Fruit fly (Drosophila melanogaster) whole organism, prepupa: ENCODE data around the gene mRpL39.

Experiments used
- CG10631 ChIP-seq: fragments of 200-800 bp; sonication (Bioruptor generic); optimal IDR thresholded peaks from 2 replicates; lab custom pipeline; 2016; ENCODE audit warnings: missing biosample characterization, missing genetic modification characterization
- CG10669 ChIP-seq: fragments of 200-800 bp; sonication (Bioruptor generic); optimal IDR thresholded peaks from 3 replicates; lab custom pipeline; 2018; ENCODE audit warnings: missing biosample characterization, mild to moderate bottlenecking, missing genetic modification characterization, moderate library complexity
- CG11294 ChIP-seq: fragments of 200-800 bp; sonication (Bioruptor generic); IDR thresholded peaks from 2 replicates; pipeline ENCODE4 v1.3.6; 2022; ENCODE audit warnings: missing biosample characterization, missing genetic modification characterization
- CG11902 ChIP-seq: fragments of 200-800 bp; sonication (Bioruptor generic); optimal IDR thresholded peaks from 3 replicates; lab custom pipeline; 2016; ENCODE audit warnings: missing biosample characterization, missing genetic modification characterization
- CG1621 ChIP-seq: fragments of 200-800 bp; sonication (Bioruptor generic); optimal IDR thresholded peaks from 3 replicates; lab custom pipeline; 2018; ENCODE audit warnings: missing biosample characterization, mild to moderate bottlenecking, missing genetic modification characterization
- CG16779 ChIP-seq: fragments of 200-800 bp; sonication (Bioruptor generic); optimal IDR thresholded peaks from 3 replicates; lab custom pipeline; 2017; ENCODE audit warnings: missing biosample characterization, mild to moderate bottlenecking, missing genetic modification characterization
- CG31627 ChIP-seq: fragments of 200-800 bp; sonication (Bioruptor generic); optimal IDR thresholded peaks from 3 replicates; lab custom pipeline; 2016; ENCODE audit warnings: missing biosample characterization, missing genetic modification characterization
- CG34406 ChIP-seq: fragments of 200-800 bp; sonication (Bioruptor generic); optimal IDR thresholded peaks from 3 replicates; lab custom pipeline; 2016; ENCODE audit warnings: missing biosample characterization, missing genetic modification characterization
- CG4318 ChIP-seq: fragments of 200-800 bp; sonication (Bioruptor generic); optimal IDR thresholded peaks from 3 replicates; lab custom pipeline; 2017; ENCODE audit warnings: missing biosample characterization, mild to moderate bottlenecking, missing genetic modification characterization
- CG6163 ChIP-seq: fragments of 200-800 bp; sonication (Bioruptor generic); IDR thresholded peaks from 3 replicates; pipeline ENCODE4 v1.3.6; 2022; ENCODE audit warnings: missing biosample characterization, missing genetic modification characterization
- CG6854 ChIP-seq: fragments of 200-800 bp; sonication (Bioruptor generic); optimal IDR thresholded peaks from 2 replicates; lab custom pipeline; 2017; ENCODE audit warnings: missing biosample characterization, mild to moderate bottlenecking, missing genetic modification characterization
- CG8632 ChIP-seq: fragments of 200-800 bp; sonication (Bioruptor generic); optimal IDR thresholded peaks from 3 replicates; lab custom pipeline; 2016; ENCODE audit warnings: missing biosample characterization, missing genetic modification characterization
- CG9139 ChIP-seq: fragments of 200-800 bp; sonication (Bioruptor generic); optimal IDR thresholded peaks from 3 replicates; lab custom pipeline; 2017; ENCODE audit warnings: missing biosample characterization, mild to moderate bottlenecking, missing genetic modification characterization
- Eip78C ChIP-seq: fragments of 200-800 bp; sonication (Bioruptor generic); peaks from one replicate; lab custom pipeline; 2016; ENCODE audit warnings: missing biosample characterization, missing genetic modification characterization
- Gug ChIP-seq: fragments of 200-800 bp; sonication (Bioruptor generic); IDR thresholded peaks from 2 replicates; pipeline ENCODE4 v1.3.6; 2022; ENCODE audit warnings: missing biosample characterization, missing genetic modification characterization
- Hr38 ChIP-seq: sonication (Bioruptor generic); optimal IDR thresholded peaks from 2 replicates; lab custom pipeline; 2016; ENCODE audit warnings: missing biosample characterization, missing genetic modification characterization
- Hr39 ChIP-seq: fragments of 200-800 bp; sonication (Bioruptor generic); optimal IDR thresholded peaks from 2 replicates; lab custom pipeline; 2016; ENCODE audit warnings: missing biosample characterization, missing genetic modification characterization
- Hr4 ChIP-seq: fragments of 200-800 bp; sonication (Bioruptor generic); optimal IDR thresholded peaks from 3 replicates; lab custom pipeline; 2016; ENCODE audit warnings: missing biosample characterization, missing genetic modification characterization
- Lpt ChIP-seq: fragments of 200-800 bp; sonication (Bioruptor generic); optimal IDR thresholded peaks from 3 replicates; lab custom pipeline; 2016; ENCODE audit warnings: missing biosample characterization, missing genetic modification characterization
- Met ChIP-seq: fragments of 200-800 bp; sonication (Bioruptor generic); optimal IDR thresholded peaks from 3 replicates; lab custom pipeline; 2016; ENCODE audit warnings: missing biosample characterization, missing genetic modification characterization
- Sox102F ChIP-seq: fragments of 200-800 bp; sonication (Bioruptor generic); optimal IDR thresholded peaks from 2 replicates; lab custom pipeline; 2016; ENCODE audit warnings: missing biosample characterization, mild to moderate bottlenecking, missing genetic modification characterization
- Sox15 ChIP-seq: fragments of 200-800 bp; sonication (Bioruptor generic); optimal IDR thresholded peaks from 3 replicates; lab custom pipeline; 2016; ENCODE audit warnings: missing biosample characterization, missing genetic modification characterization
- achi ChIP-seq: fragments of 200-800 bp; sonication (Bioruptor generic); optimal IDR thresholded peaks from 3 replicates; lab custom pipeline; 2016; ENCODE audit warnings: missing biosample characterization, missing genetic modification characterization
- acj6 ChIP-seq: fragments of 200-800 bp; sonication (Bioruptor generic); optimal IDR thresholded peaks from 3 replicates; lab custom pipeline; 2016; ENCODE audit warnings: missing biosample characterization, missing genetic modification characterization
- dac ChIP-seq: fragments of 200-800 bp; sonication (Bioruptor generic); optimal IDR thresholded peaks from 2 replicates; lab custom pipeline; 2017; ENCODE audit warnings: missing biosample characterization, mild to moderate bottlenecking, missing genetic modification characterization
- dsx ChIP-seq: fragments of 200-800 bp; optimal IDR thresholded peaks from 3 replicates; lab custom pipeline; 2019; ENCODE audit warnings: missing biosample characterization, mild to moderate bottlenecking, missing genetic modification characterization, moderate library complexity; ENCODE audit not compliant: poor library complexity, severe bottlenecking
- eg ChIP-seq: fragments of 200-800 bp; sonication (Bioruptor generic); IDR thresholded peaks from 3 replicates; pipeline ENCODE4 v1.3.6; 2022; ENCODE audit warnings: missing biosample characterization, missing genetic modification characterization
- esn ChIP-seq: fragments of 200-800 bp; sonication (Bioruptor generic); optimal IDR thresholded peaks from 2 replicates; lab custom pipeline; 2016; ENCODE audit warnings: missing biosample characterization, mild to moderate bottlenecking, missing genetic modification characterization, moderate library complexity
- fd85E ChIP-seq: fragments of 200-800 bp; sonication (Bioruptor generic); optimal IDR thresholded peaks from 3 replicates; lab custom pipeline; 2016; ENCODE audit warnings: missing biosample characterization, missing genetic modification characterization
- fkh ChIP-seq: fragments of 200-800 bp; sonication (Bioruptor generic); optimal IDR thresholded peaks from 3 replicates; lab custom pipeline; 2017; ENCODE audit warnings: missing biosample characterization, mild to moderate bottlenecking, missing genetic modification characterization, moderate library complexity
- pdm3 ChIP-seq: fragments of 200-800 bp; sonication (Bioruptor generic); optimal IDR thresholded peaks from 3 replicates; lab custom pipeline; 2016; ENCODE audit warnings: missing biosample characterization, missing genetic modification characterization
- salr ChIP-seq, 2 experiments: fragments of 200-800 bp; sonication (Bioruptor generic); optimal IDR thresholded peaks; 3 replicates each; lab custom pipeline; 2016 to 2018; ENCODE audit warnings: missing biosample characterization in 2 of 2, missing genetic modification characterization in 2 of 2, mild to moderate bottlenecking in 1 of 2
- ss ChIP-seq, 2 experiments: fragments of 200-800 bp; sonication (Bioruptor generic); optimal IDR thresholded peaks; 2 replicates in 1 of 2; 3 replicates in 1 of 2; lab custom pipeline; 2017 to 2018; ENCODE audit warnings: mild to moderate bottlenecking in 2 of 2, missing biosample characterization in 2 of 2, missing genetic modification characterization in 2 of 2, moderate library complexity in 1 of 2
- svp ChIP-seq: fragments of 200-800 bp; sonication (Bioruptor generic); peaks from one replicate; lab custom pipeline; 2016; ENCODE audit warnings: missing biosample characterization, missing genetic modification characterization
- topi ChIP-seq: fragments of 200-800 bp; sonication (Bioruptor generic); optimal IDR thresholded peaks from 3 replicates; lab custom pipeline; 2016; ENCODE audit warnings: missing biosample characterization, missing genetic modification characterization

mRpL39 gene

dm6 chr3L:14977536-14978495, 21.6 kb downstream of the mRpL39 start (continued):
- peak; percentile 53 for TF ChIP-seq CG10631 (GFP tag; lab: Kevin White, UChicago)
- peak; percentile 37 for TF ChIP-seq pdm3 (GFP tag; lab: Kevin White, UChicago)
- TF ChIP-seq salr (GFP tag; optimal IDR thresholded peaks at IDR 0.05; lab: Kevin White, UChicago): peak; percentile 20 to 82
- no peak for TF ChIP-seq Lpt (GFP tag; lab: Kevin White, UChicago)
- TF ChIP-seq eg (GFP tag; lab: Robert Waterston, UW): no peak; the same call in 2 of the 3 replicates
- peak; percentile 58 for TF ChIP-seq CG1621 (tag; lab: Kevin White, UChicago)
- peak; percentile 46 for TF ChIP-seq achi (GFP tag; lab: Kevin White, UChicago)
- no peak for TF ChIP-seq CG6854
- no peak for TF ChIP-seq fd85E (GFP tag; lab: Kevin White, UChicago)
- peak; percentile 59 for TF ChIP-seq acj6 (GFP tag; lab: Kevin White, UChicago)
- TF ChIP-seq CG8632 (GFP tag; lab: Kevin White, UChicago): peak; percentile 33
- peak; percentile 72 for TF ChIP-seq Sox15 (GFP tag; lab: Kevin White, UChicago)
- TF ChIP-seq dac (GFP tag; lab: Kevin White, UChicago): no peak
- TF ChIP-seq CG11294: no peak
- TF ChIP-seq CG11902 (GFP tag; lab: Kevin White, UChicago): peak; percentile 10
- peak; percentile 52 for TF ChIP-seq CG6163 (GFP tag; lab: Robert Waterston, UW)
- TF ChIP-seq CG34406 (GFP tag; lab: Kevin White, UChicago): peak; percentile 57
- TF ChIP-seq topi (GFP tag; lab: Kevin White, UChicago): peak; percentile 51

DNA sequence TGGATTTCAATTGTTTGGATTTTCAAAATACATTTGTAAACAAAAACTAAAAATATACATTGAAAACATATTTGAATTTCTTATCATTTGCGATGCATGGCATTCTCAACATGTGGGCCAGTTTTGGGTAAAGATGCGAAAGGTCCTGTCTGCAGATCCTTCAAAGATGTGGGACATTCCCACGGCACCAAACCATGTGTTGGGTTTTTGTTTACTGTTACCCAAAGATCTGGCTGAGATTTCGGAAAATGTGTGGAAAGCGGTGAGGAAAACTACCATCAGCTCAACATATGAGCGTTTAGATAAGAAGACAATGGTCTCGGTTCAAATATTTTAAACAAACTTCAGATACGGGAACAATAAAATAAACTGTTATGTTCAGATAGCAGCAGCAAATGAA, 23.4 kb downstream of the mRpL39 start:
- TF ChIP-seq fkh: peak; percentile 29
- no peak for TF ChIP-seq Hr39 (GFP tag; lab: Kevin White, UChicago)
- TF ChIP-seq Eip78C (GFP tag; lab: Kevin White, UChicago): no peak
- TF ChIP-seq eg (GFP tag; lab: Robert Waterston, UW): no peak
- TF ChIP-seq Sox102F (GFP tag; lab: Kevin White, UChicago): no peak
- no peak for TF ChIP-seq CG16779
- peak; percentile 35 for TF ChIP-seq svp (GFP tag; lab: Kevin White, UChicago)

- TF ChIP-seq CG10669 (GFP tag; lab: Kevin White, UChicago): no peak
- TF ChIP-seq esn: no peak
- no peak for TF ChIP-seq achi (GFP tag; lab: Kevin White, UChicago)
- no peak for TF ChIP-seq salr (GFP tag; optimal IDR thresholded peaks at IDR 0.05; lab: Kevin White, UChicago)
- TF ChIP-seq pdm3 (GFP tag; lab: Kevin White, UChicago): no peak
- no peak for TF ChIP-seq ss (GFP tag; optimal IDR thresholded peaks at IDR 0.05; lab: Kevin White, UChicago)
- no peak for TF ChIP-seq Gug
- no peak for TF ChIP-seq CG4318 (GFP tag; lab: Kevin White, UChicago)
- TF ChIP-seq fkh: no peak
- no peak for TF ChIP-seq CG16779
- TF ChIP-seq Met (GFP tag; lab: Kevin White, UChicago): no peak
- no peak for TF ChIP-seq CG34406 (GFP tag; lab: Kevin White, UChicago)
- no peak for TF ChIP-seq dsx (GFP tag; lab: Kevin White, UChicago)
- TF ChIP-seq CG9139 (GFP tag; lab: Kevin White, UChicago): no peak
- no peak for TF ChIP-seq Hr4 (GFP tag; lab: Kevin White, UChicago)
- TF ChIP-seq Eip78C (GFP tag; lab: Kevin White, UChicago): no peak
- no peak for TF ChIP-seq Hr38
- TF ChIP-seq, all 60 proteins: peak for 0
Observed at dm6 chr3L:14974952-14975351, 24.5 kb downstream of the mRpL39 start.

DNA sequence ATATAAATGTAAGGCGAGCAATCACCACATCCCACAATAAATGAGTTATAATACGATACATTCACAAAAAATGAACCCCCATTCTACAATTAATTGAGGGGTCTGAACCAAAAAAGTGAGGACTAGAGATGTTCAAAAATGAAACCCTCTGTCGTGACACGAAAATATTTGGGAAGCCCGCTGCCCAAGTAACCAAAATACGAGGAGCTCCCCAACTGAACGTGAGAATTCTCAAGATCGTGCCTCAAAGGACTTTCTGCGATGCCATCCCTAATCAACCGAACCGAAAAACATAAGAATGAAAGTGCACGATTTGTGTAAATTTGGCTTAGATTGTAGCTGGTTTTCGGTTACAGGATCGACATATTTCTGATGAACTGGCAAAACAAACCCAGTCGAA, 25.0 kb downstream of the mRpL39 start, which contains the start of gene Ocho:
Gene Ocho, plus strand, starts transcription at position 336 of the 400 bp plus-strand sequence.
- peak; percentile 3 for TF ChIP-seq CG31627 (GFP tag; lab: Kevin White, UChicago)
- TF ChIP-seq esn: peak; percentile 11
- TF ChIP-seq Eip78C (GFP tag; lab: Kevin White, UChicago): peak; percentile 42
- no peak for TF ChIP-seq acj6 (GFP tag; lab: Kevin White, UChicago)
- TF ChIP-seq, all 60 proteins: peak for 3
